Fruit fly (Drosophila melanogaster) whole organism: ENCODE data around the gene CG16985.

ENCODE experiments used
- CG8478 ChIP-seq: fragments of >200 bp; optimal IDR thresholded peaks from 2 replicates; lab custom pipeline; 2018; ENCODE audit warnings: inconsistent platforms
- Dll ChIP-seq: fragments of >200 bp; optimal IDR thresholded peaks from 2 replicates; lab custom pipeline; 2017
- EcR ChIP-seq, 2 experiments: fragments of >200 bp; optimal IDR thresholded peaks; 2 replicates each; lab custom pipeline; 2017; ENCODE audit warnings: missing biosample characterization in 2 of 2, missing genetic modification characterization in 2 of 2, missing genetic modification reagents in 2 of 2
- pan ChIP-seq: fragments of >200 bp; optimal IDR thresholded peaks from 2 replicates; lab custom pipeline; 2017
- psq ChIP-seq: fragments of >200 bp; optimal IDR thresholded peaks from 2 replicates; lab custom pipeline; 2017
- usp ChIP-seq: fragments of >200 bp; optimal IDR thresholded peaks from 2 replicates; lab custom pipeline; 2017; ENCODE audit warnings: missing biosample characterization, missing genetic modification characterization, mixed read lengths

CG16985 gene

DNA sequence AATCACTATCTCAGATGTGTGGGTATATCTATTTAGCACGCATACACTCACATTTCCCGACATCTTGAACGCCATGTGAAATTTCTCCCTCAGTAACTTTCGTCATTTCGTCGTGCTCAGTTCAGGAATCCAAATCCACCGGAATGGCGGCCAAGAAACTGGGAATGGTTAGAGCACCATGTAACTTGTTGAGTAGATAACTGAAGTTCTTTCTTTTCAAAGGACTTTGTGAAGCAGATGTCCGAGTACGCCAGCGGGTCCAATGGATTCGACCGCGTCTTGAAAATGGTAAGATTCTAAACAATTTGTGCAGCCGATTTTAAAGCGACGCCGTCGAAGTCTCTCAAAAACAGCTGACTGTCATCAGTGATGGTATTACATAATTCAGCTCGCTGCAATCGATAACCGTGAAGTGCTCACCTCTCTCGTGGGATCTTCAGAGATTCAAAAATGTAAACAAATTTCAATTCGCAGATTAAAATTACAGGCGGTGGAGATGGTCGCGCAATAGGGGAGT, at the start of gene CG16985, which contains the start of gene CG12182:
Gene CG16985 (plus strand): TSS at position 84 of the 517 bp plus-strand sequence.
Gene CG12182 (minus strand): TSS at position 366 of the 517 bp plus-strand sequence.
- no peak for TF ChIP-seq psq (lab: Kevin White, UChicago)
- TF ChIP-seq EcR (GFP tag; optimal IDR thresholded peaks at IDR 0.05; lab: Kevin White, UChicago) = no peak
- TF ChIP-seq pan = no peak
- no peak for TF ChIP-seq CG8478
- TF ChIP-seq Dll (lab: Kevin White, UChicago) = no peak
- TF ChIP-seq usp (GFP tag; lab: Kevin White, UChicago) = no peak

DNA sequence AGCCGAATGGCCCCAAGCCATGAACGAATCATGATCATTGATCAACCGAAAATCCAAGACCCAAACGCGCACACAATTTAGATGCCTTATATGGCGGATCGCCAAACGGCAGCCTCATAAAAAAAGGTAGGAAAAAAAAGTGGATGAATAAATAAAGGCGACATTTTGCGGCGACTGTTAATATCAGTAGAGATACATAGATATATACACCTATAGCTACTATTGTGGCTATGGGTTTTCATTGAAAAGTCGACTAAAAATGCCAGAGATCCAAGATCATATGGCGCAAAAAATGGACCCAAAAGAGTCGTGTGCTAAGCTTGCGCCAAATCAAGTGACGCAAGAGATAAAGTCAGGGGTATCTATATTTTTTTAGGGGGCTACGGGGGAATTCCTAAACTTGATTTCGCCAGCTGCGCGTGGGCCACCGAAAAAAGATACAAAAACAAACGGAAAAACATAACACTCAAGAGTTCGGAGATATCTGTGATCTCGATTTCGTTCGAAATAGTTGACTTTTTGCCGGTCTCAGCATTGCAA, 47.9 kb upstream of the CG16985 start:
- TF ChIP-seq CG8478 = no peak
- no peak for TF ChIP-seq pan
- TF ChIP-seq EcR (GFP tag; optimal IDR thresholded peaks at IDR 0.05; lab: Kevin White, UChicago) = no peak
- no peak for TF ChIP-seq usp (GFP tag; lab: Kevin White, UChicago)
- no peak for TF ChIP-seq psq (lab: Kevin White, UChicago)
- no peak for TF ChIP-seq Dll (lab: Kevin White, UChicago)

DNA sequence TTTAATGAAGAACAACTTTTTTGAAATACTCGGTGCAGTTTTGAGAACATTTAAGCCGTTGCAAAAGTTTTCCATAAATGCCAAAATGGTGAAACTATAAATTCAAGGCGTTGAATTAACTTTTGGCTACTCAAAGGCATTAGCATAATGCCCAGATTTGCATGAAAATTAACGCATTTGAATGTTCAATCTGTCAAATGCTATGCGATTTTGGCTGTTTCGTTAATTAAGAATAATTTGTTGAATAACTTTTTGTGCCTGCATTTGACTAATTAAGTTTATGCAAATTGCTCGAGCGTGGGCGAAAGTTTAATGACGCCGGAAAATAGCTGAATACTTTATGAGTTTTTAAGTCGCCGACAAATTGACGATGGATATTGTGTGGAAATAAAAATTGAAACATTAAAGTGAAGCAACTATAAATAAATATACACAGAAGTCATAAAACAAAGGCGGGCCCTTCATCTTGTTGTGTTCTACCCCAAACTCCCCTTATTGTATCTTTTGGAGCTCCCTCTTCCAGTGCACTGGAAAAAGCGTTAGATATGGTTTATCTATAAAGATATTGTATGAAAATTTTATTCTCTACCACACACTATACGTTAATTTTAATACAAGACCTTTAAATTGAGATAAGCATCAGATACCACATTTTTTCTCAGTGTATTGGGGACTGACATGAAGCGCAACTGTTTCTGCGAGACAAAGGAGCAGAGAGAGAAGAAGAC, 46.8 kb upstream of the CG16985 start:
- TF ChIP-seq pan = no peak
- no peak for TF ChIP-seq CG8478
- TF ChIP-seq EcR (GFP tag; optimal IDR thresholded peaks at IDR 0.05; lab: Kevin White, UChicago) = no peak
- TF ChIP-seq usp (GFP tag; lab: Kevin White, UChicago) = no peak
- no peak for TF ChIP-seq Dll (lab: Kevin White, UChicago)
- TF ChIP-seq psq (lab: Kevin White, UChicago) = no peak

DNA sequence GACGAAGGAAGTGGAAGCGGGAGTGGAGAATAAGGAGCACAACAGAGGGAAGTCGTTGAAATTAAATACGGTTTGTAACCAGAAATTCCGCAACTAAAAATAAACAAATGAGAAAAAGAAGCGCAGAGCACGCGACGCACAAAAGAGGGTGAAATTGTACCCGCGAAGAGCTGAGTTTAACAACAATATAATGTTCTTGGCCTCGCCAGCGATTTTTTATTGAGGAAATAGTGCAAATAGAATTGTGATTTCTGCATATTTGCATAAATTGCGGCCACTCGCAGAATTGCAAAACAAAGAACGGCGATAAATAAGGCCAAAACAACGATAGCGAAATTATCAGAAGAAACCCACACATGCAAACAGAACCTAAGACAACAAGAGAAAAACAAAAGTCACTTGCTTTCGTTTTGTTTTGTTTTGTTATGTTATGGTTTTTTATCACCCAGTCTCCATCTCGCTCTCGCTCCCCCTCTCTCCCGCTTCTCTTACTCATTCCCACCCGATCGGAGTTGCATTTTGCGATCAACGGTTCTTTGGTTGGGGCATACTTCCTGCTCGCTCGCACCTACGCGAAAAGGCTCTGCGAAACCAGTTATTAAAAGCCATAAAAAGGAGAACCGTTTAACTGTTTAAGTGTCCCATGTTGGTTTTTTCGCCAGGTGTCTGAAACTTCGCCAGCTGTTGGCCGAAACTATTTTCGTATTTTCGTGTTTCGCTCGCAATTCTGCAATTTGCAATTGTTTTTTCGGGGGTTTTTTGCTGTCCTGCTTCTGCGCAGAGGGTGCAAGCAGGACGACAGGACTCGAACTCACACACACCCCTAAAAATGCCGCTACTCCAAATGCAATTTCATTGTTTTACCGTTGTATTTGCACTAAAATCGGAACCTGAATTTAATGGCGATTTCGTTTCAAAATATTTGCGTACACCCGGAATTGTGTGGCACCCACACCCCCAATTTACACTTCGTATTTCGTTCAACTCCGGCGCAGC, 46.0 kb upstream of the CG16985 start:
- TF ChIP-seq pan = peak; percentile 47
- TF ChIP-seq usp (GFP tag; lab: Kevin White, UChicago) = no peak

DNA sequence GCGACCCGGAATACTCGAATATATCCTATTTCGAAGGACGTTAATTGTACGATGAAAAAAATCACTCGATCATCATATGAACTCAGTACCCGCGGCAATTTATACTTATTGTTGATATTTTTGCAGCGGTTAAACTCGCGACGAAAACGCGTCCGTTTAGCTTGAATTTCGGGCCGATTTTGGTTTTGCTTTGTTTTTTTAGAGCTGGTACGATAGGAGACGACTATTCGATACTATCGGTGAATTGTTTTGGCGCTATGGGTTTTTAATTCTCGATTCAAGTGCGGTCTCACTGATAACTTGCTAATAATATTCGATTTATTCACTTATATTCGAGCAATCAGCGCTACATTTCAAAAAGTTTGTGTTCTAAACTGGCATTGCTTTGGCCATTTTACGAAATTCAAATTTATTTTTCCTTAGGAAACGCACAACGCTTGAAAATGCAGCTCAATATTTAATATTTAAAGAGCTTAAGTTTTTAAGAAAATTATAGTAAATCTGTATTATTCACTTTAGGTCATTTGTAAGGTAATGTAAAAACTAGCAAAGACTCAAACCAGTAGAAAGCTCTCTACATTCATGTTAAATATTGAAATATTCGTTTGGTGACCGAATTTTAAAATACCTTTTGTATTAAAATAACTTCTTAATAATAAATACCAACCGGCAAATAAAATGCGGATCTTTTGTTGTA, 44.8 kb upstream of the CG16985 start, which contains the start of gene Spn:
Gene Spn (minus strand): TSS at position 175 of the 697 bp plus-strand sequence.
- TF ChIP-seq psq (lab: Kevin White, UChicago) = no peak
- TF ChIP-seq Dll (lab: Kevin White, UChicago) = no peak
- TF ChIP-seq EcR (GFP tag; optimal IDR thresholded peaks at IDR 0.05; lab: Kevin White, UChicago) = no peak

DNA sequence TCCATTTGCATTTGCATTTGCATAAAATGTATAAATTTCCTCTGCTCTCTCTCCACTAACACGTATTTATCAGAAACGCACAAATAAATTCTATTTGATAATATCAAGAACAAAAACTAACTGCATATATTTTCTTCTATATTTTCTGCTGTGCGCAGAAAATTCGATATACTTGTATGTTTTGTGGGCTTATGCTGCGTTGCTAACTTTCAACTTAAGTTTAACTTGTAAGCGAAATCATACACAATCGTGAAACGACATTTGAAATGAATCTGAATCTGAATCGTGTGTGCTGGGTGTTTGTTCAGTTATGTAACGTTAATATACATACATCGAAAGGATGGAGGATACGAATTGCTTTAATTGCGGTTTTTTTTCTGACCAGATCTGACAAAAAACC, 43.4 kb upstream of the CG16985 start:
- TF ChIP-seq psq (lab: Kevin White, UChicago) = no peak
- TF ChIP-seq Dll (lab: Kevin White, UChicago) = no peak
- TF ChIP-seq usp (GFP tag; lab: Kevin White, UChicago) = no peak
- TF ChIP-seq CG8478 = no peak
- TF ChIP-seq EcR (GFP tag; optimal IDR thresholded peaks at IDR 0.05; lab: Kevin White, UChicago) = no peak
- no peak for TF ChIP-seq pan

DNA sequence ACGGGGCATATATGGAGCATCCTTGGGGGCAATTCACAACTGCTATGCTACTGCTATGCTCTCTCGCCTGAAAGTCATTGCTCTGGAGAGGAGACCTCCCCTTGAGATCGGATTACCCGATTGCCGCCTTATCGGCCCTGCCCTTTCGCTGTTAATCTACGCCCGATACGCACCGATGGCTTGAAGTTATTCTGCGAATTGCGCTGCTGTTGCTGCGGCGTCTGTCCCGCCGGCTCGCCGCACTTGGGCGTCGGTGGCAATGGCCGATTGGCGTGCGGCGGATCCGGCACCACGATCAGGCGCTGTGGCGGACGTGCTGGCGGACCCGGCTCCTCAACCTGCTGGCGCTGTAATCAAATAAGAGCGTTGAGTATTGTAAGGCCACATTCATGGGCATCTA, 33.1 kb upstream of the CG16985 start:
- TF ChIP-seq Dll (lab: Kevin White, UChicago) = no peak
- no peak for TF ChIP-seq pan
- no peak for TF ChIP-seq psq (lab: Kevin White, UChicago)
- TF ChIP-seq usp (GFP tag; lab: Kevin White, UChicago) = no peak
- no peak for TF ChIP-seq CG8478
- TF ChIP-seq EcR (GFP tag; optimal IDR thresholded peaks at IDR 0.05; lab: Kevin White, UChicago) = no peak

DNA sequence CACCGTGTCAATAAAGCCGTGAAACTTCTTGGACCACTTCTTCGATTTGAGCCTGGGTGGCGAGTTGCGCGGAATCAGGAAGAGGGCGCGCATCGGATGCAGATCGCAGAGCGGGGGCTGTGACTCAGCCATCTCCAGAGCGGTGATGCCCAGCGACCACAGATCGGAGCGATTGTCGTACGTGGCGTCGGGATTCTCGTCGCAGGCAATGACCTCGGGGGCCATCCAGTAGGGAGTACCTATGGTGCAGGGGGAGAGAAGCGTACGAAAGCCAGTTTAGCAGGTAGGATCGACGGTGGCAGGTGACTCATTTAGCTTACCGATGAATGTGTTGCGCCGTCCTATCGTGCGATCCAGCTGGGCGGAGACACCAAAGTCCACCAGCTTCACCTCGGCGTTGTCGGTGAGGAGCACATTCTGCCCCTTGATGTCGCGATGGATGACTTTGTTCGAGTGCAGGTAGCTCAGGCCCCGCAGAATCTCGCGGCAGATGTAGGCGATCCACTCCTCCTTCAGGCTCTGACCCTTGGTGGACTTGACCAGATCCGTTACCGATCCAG, 32.0 kb upstream of the CG16985 start:
- TF ChIP-seq Dll (lab: Kevin White, UChicago) = no peak
- TF ChIP-seq usp (GFP tag; lab: Kevin White, UChicago) = no peak
- no peak for TF ChIP-seq psq (lab: Kevin White, UChicago)
- TF ChIP-seq EcR (GFP tag; optimal IDR thresholded peaks at IDR 0.05; lab: Kevin White, UChicago) = no peak
- TF ChIP-seq CG8478 = no peak
- no peak for TF ChIP-seq pan

DNA sequence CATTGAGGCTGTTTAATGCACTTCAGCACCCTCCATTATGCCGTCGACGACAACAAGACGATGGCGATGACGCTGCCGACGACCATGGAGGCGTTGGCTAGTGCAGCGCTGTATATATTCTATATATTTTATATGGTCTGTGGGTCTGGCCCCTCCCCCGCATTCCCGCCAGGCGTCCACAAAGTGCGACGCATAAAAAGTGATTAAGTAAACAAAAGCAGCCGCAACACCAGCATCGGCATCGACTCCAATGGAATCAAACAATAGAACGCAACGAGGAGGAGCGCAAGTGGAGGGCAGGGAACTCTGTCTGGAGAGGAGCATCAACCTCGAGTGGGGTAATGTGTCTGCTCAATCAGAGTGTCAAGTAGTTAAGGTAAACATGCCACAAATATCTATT, 30.8 kb upstream of the CG16985 start:
- no peak for TF ChIP-seq psq (lab: Kevin White, UChicago)
- no peak for TF ChIP-seq pan
- TF ChIP-seq Dll (lab: Kevin White, UChicago) = no peak
- TF ChIP-seq EcR (GFP tag; optimal IDR thresholded peaks at IDR 0.05; lab: Kevin White, UChicago) = peak in 1 of 2 experiments; percentile 80
- TF ChIP-seq usp (GFP tag; lab: Kevin White, UChicago) = no peak

DNA sequence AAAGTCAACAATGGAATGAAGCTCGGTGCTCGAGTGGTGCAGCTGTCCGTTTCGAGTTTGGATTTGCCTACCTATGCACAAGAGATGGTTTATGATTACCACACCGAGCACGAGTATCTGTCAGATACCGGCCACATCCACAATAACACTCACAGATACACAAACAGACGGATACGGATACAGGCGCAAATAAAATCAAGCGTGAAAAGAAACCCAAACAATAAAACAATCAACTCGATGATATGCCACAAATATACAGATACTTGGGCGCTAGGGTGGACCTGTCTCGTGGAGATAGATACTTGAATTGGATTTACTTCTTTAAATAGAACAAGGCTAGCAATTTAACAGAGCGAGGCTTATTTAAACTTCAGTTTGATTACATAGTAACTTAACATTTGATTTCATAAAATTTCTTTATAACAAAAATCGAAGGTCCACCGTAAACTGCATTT, 28.8 kb upstream of the CG16985 start:
- TF ChIP-seq CG8478 (no peak), EcR (GFP tag; optimal IDR thresholded peaks at IDR 0.05; lab: Kevin White, UChicago) (no peak), pan (no peak), usp (GFP tag; lab: Kevin White, UChicago) (no peak), psq (lab: Kevin White, UChicago) (no peak)

DNA sequence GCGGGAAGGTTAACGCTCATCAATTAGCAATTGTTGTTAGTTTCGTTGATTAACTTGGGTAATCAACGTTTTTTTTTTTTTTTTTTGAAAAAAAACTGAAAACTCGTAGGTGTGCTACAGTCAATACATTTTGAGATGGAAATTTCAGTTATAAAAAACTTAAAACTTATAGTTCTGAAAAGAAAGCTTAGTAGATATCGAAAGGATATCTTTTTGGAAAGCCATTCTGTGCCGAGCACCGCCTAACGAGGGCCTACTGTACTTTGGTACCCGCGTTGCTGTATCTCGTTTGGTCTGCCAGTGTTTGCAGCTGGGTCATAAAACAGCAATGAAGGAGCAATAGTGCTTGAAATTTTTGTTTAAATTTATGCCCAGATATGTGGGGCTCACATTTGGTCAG, 27.1 kb upstream of the CG16985 start:
- TF ChIP-seq psq (lab: Kevin White, UChicago) (no peak), usp (GFP tag; lab: Kevin White, UChicago) (no peak), pan (no peak), Dll (lab: Kevin White, UChicago) (no peak), EcR (GFP tag; optimal IDR thresholded peaks at IDR 0.05; lab: Kevin White, UChicago) (no peak), CG8478 (no peak)
